Fruit fly (Drosophila melanogaster) whole organism, wandering third instar larva: ENCODE results near the gene tinc.

Experiments used
- Abd-B ChIP-seq: fragments of >200 bp; optimal IDR thresholded peaks from 2 replicates; lab custom pipeline; 2017; ENCODE audit warnings: missing biosample characterization, missing genetic modification characterization
- Hnf4 ChIP-seq: fragments of 200-800 bp; sonication (Bioruptor generic); optimal IDR thresholded peaks from 2 replicates; lab custom pipeline; 2016; ENCODE audit warnings: missing biosample characterization, mild to moderate bottlenecking, missing genetic modification characterization
- Hr78 ChIP-seq: fragments of >200 bp; optimal IDR thresholded peaks from 2 replicates; lab custom pipeline; 2017; ENCODE audit warnings: missing biosample characterization, missing genetic modification characterization
- Vsx2 ChIP-seq: fragments of 200-300, 225-300 bp; sonication (Bioruptor generic); optimal IDR thresholded peaks from 2 replicates; lab custom pipeline; 2018; ENCODE audit warnings: missing biosample characterization, missing genetic modification characterization; ENCODE audit not compliant: partially characterized antibody
- h ChIP-seq: fragments of 200-800 bp; sonication (Bioruptor generic); optimal IDR thresholded peaks from 3 replicates; lab custom pipeline; 2016; ENCODE audit warnings: missing biosample characterization, mild to moderate bottlenecking, missing genetic modification characterization
- lola ChIP-seq: fragments of >200 bp; optimal IDR thresholded peaks from 2 replicates; lab custom pipeline; 2017; ENCODE audit warnings: missing biosample characterization, missing genetic modification characterization
- psq ChIP-seq: fragments of 200-800 bp; sonication (Bioruptor generic); optimal IDR thresholded peaks from 3 replicates; lab custom pipeline; 2017; ENCODE audit warnings: missing biosample characterization, mild to moderate bottlenecking, missing genetic modification characterization, moderate library complexity

dm6 chr3R:17828653-17829052, 17.3 kb downstream of the tinc start:
- TF ChIP-seq lola (no peak), Abd-B (no peak), h (GFP tag; lab: Kevin White, UChicago) (no peak), psq (GFP tag; lab: Kevin White, UChicago) (no peak), Hr78 (GFP tag; lab: Kevin White, UChicago) (no peak), Vsx2 (GFP tag; lab: Kevin White, UChicago) (no peak), Hnf4 (GFP tag; lab: Kevin White, UChicago) (no peak)
